Worm (Caenorhabditis elegans): Measurements from ENCODE around the gene sec-22.
A peak's percentile ranks its signal among the peaks of the same experiment; 100 is the strongest.

sec-22 gene

ce11 chrX:1009512-1009911 is 25.8 kb upstream of the sec-22 start:
- no peak for TF ChIP-seq B0310.2 (tag; optimal IDR thresholded peaks at IDR 0.05)
- no peak for TF ChIP-seq ama-1 (optimal IDR thresholded peaks at IDR 0.05)
- TF ChIP-seq hmbx-1 (tag; optimal IDR thresholded peaks at IDR 0.05), result no peak
- TF ChIP-seq hmg-4 (GFP tag; optimal IDR thresholded peaks at IDR 0.05), result no peak
- TF ChIP-seq ceh-36 (tag; optimal IDR thresholded peaks at IDR 0.05), result no peak
- TF ChIP-seq pes-1 (GFP tag; IDR thresholded peaks at IDR 0.05), result no peak
- TF ChIP-seq tra-4 (tag; optimal IDR thresholded peaks at IDR 0.05), result no peak
- TF ChIP-seq F13C5.2 (tag; optimal IDR thresholded peaks at IDR 0.05), result no peak

ce11 chrX:1010627-1011452 is 24.5 kb upstream of the sec-22 start:
- TF ChIP-seq ama-1 (optimal IDR thresholded peaks at IDR 0.05) (no peak), hmg-4 (GFP tag; optimal IDR thresholded peaks at IDR 0.05) (peak; percentile 14)

- TF ChIP-seq hmg-4 (GFP tag; optimal IDR thresholded peaks at IDR 0.05) (no peak), tbx-11 (GFP tag; IDR thresholded peaks at IDR 0.05) (no peak), hnd-1 (tag; optimal IDR thresholded peaks at IDR 0.05) (no peak), hmbx-1 (tag; optimal IDR thresholded peaks at IDR 0.05) (no peak), flt-1 (GFP tag; IDR thresholded peaks at IDR 0.05) (no peak), sea-1 (GFP tag; conservative IDR thresholded peaks at IDR 0.05) (no peak), scrt-1 (GFP tag; IDR thresholded peaks at IDR 0.05) (no peak), ets-7 (tag; optimal IDR thresholded peaks at IDR 0.05) (no peak), tbx-37 (GFP tag; conservative IDR thresholded peaks at IDR 0.05) (no peak), ceh-36 (tag; optimal IDR thresholded peaks at IDR 0.05) (no peak), pes-1 (GFP tag; IDR thresholded peaks at IDR 0.05) (no peak), aly-1 (tag; optimal IDR thresholded peaks at IDR 0.05) (no peak), ama-1 (optimal IDR thresholded peaks at IDR 0.05) (no peak), tra-4 (tag; optimal IDR thresholded peaks at IDR 0.05) (no peak), F13C5.2 (tag; optimal IDR thresholded peaks at IDR 0.05) (no peak)
These were observed 22.9 kb upstream of the sec-22 start for ce11 chrX:1012385-1012866.

ce11 chrX:1014708-1015107 is 20.6 kb upstream of the sec-22 start:
- TF ChIP-seq flt-1 (GFP tag; IDR thresholded peaks at IDR 0.05), result no peak
- TF ChIP-seq tbx-11 (GFP tag; IDR thresholded peaks at IDR 0.05), result no peak
- no peak for TF ChIP-seq hnd-1 (tag; optimal IDR thresholded peaks at IDR 0.05)
- TF ChIP-seq sea-1 (GFP tag; conservative IDR thresholded peaks at IDR 0.05), result no peak
- no peak for TF ChIP-seq F13C5.2 (tag; optimal IDR thresholded peaks at IDR 0.05)
- no peak for TF ChIP-seq ceh-36 (tag; optimal IDR thresholded peaks at IDR 0.05)
- TF ChIP-seq tra-4 (tag; optimal IDR thresholded peaks at IDR 0.05), result no peak
- TF ChIP-seq aly-1 (tag; optimal IDR thresholded peaks at IDR 0.05), result no peak
- TF ChIP-seq hmg-4 (GFP tag; optimal IDR thresholded peaks at IDR 0.05), result no peak
- TF ChIP-seq hmbx-1 (tag; optimal IDR thresholded peaks at IDR 0.05), result no peak
- TF ChIP-seq ceh-13 (GFP tag; optimal IDR thresholded peaks at IDR 0.05), result no peak

ce11 chrX:1017456-1017855 is 17.9 kb upstream of the sec-22 start, which contains the start of the genes F55A4.13 and nlf-1:
TSS of gene F55A4.13 (minus strand) at chrX:1017556.
TSS of gene nlf-1 (minus strand) at chrX:1017567.
- TF ChIP-seq tra-4 (tag; optimal IDR thresholded peaks at IDR 0.05), result no peak
- TF ChIP-seq tbx-11 (GFP tag; IDR thresholded peaks at IDR 0.05), result no peak
- TF ChIP-seq ceh-13 (GFP tag; optimal IDR thresholded peaks at IDR 0.05), result no peak
- TF ChIP-seq ceh-36 (tag; optimal IDR thresholded peaks at IDR 0.05), result no peak
- no peak for TF ChIP-seq pes-1 (GFP tag; IDR thresholded peaks at IDR 0.05)

- TF ChIP-seq scrt-1 (GFP tag; IDR thresholded peaks at IDR 0.05) (no peak), hmbx-1 (tag; optimal IDR thresholded peaks at IDR 0.05) (no peak), F13C5.2 (tag; optimal IDR thresholded peaks at IDR 0.05) (no peak), tbx-11 (GFP tag; IDR thresholded peaks at IDR 0.05) (no peak), pes-1 (GFP tag; IDR thresholded peaks at IDR 0.05) (no peak)
These were observed 16.8 kb upstream of the sec-22 start for ce11 chrX:1018586-1018985.

- peak; percentile 79 for TF ChIP-seq hmg-4 (GFP tag; optimal IDR thresholded peaks at IDR 0.05)
- TF ChIP-seq F13C5.2 (tag; optimal IDR thresholded peaks at IDR 0.05), result peak; percentile 22
- no peak for TF ChIP-seq tbx-11 (GFP tag; IDR thresholded peaks at IDR 0.05)
- TF ChIP-seq aly-1 (tag; optimal IDR thresholded peaks at IDR 0.05), result no peak
These were observed 13.5 kb upstream of the sec-22 start for ce11 chrX:1021835-1022311.

- TF ChIP-seq tbx-37 (GFP tag; conservative IDR thresholded peaks at IDR 0.05) (no peak), hmg-4 (GFP tag; optimal IDR thresholded peaks at IDR 0.05) (no peak), tra-4 (tag; optimal IDR thresholded peaks at IDR 0.05) (no peak), hmbx-1 (tag; optimal IDR thresholded peaks at IDR 0.05) (no peak), ama-1 (optimal IDR thresholded peaks at IDR 0.05) (no peak), B0310.2 (tag; optimal IDR thresholded peaks at IDR 0.05) (no peak), ceh-13 (GFP tag; optimal IDR thresholded peaks at IDR 0.05) (no peak), hnd-1 (tag; optimal IDR thresholded peaks at IDR 0.05) (no peak), scrt-1 (GFP tag; IDR thresholded peaks at IDR 0.05) (no peak), sea-1 (GFP tag; conservative IDR thresholded peaks at IDR 0.05) (no peak), ets-7 (tag; optimal IDR thresholded peaks at IDR 0.05) (no peak), F13C5.2 (tag; optimal IDR thresholded peaks at IDR 0.05) (no peak), pes-1 (GFP tag; IDR thresholded peaks at IDR 0.05) (no peak), flt-1 (GFP tag; IDR thresholded peaks at IDR 0.05) (no peak)
These were observed 10.3 kb upstream of the sec-22 start, which contains the start of gene F55A4.3 for ce11 chrX:1025010-1025409. TSS of gene F55A4.3 (minus strand) at chrX:1025110.
